Worm (Caenorhabditis elegans) whole organism, L4 larva: ENCODE measurements around the gene usp-46.

Experiments used
- ama-1 ChIP-seq: fragments of 150-350 bp; optimal IDR thresholded peaks from 2 replicates; lab custom pipeline; 2014; ENCODE audit warnings: inconsistent platforms, mixed read lengths
- egl-27 ChIP-seq: sonication (generic microtip); optimal IDR thresholded peaks from 3 replicates; lab custom pipeline; 2017; ENCODE audit warnings: missing biosample characterization, missing genetic modification reagents, missing genetic modification characterization
- fkh-10 ChIP-seq: fragments of 150-350 bp; optimal IDR thresholded peaks from 2 replicates; lab custom pipeline; 2014; ENCODE audit warnings: missing biosample characterization, missing genetic modification reagents, missing genetic modification characterization
- fos-1 ChIP-seq: fragments of 150-350 bp; optimal IDR thresholded peaks from 2 replicates; lab custom pipeline; 2014; ENCODE audit warnings: missing biosample characterization, missing genetic modification characterization
- nhr-76 ChIP-seq: fragments of 150-350 bp; optimal IDR thresholded peaks from 2 replicates; lab custom pipeline; 2014; ENCODE audit warnings: missing biosample characterization, missing genetic modification characterization

ce11 chrIII:9743239-9743638, 33.2 kb upstream of the usp-46 start, which contains the start of gene T05G5.1:
- TF ChIP-seq nhr-76 (tag; lab: Kevin White, UChicago) (no peak), fkh-10 (no peak), fos-1 (tag; lab: Kevin White, UChicago) (no peak), ama-1 (lab: Kevin White, UChicago) (no peak), egl-27 (tag; lab: Kevin White, UChicago) (no peak)
